Fruit fly (Drosophila melanogaster) ovary, adult (tissue): ENCODE measurements around the gene Nse4.

Experiments used
- CG17801 ChIP-seq: fragments of 200-800 bp; optimal IDR thresholded peaks from 2 replicates; lab custom pipeline; 2019; ENCODE audit warnings: missing biosample characterization, mild to moderate bottlenecking, missing genetic modification characterization, moderate library complexity; ENCODE audit not compliant: partially characterized antibody

The Nse4 gene

dm6 chr2L:10439174-10439573 is at the start of gene Nse4:
Nse4 (plus strand) TSS chr2L:10439440.
- TF ChIP-seq CG17801 (GFP tag; lab: Kevin White, UChicago): peak; percentile 31

- TF ChIP-seq CG17801 (GFP tag; lab: Kevin White, UChicago): no peak
Measured at dm6 chr2L:10393467-10393866, 45.8 kb upstream of the Nse4 start.

DNA sequence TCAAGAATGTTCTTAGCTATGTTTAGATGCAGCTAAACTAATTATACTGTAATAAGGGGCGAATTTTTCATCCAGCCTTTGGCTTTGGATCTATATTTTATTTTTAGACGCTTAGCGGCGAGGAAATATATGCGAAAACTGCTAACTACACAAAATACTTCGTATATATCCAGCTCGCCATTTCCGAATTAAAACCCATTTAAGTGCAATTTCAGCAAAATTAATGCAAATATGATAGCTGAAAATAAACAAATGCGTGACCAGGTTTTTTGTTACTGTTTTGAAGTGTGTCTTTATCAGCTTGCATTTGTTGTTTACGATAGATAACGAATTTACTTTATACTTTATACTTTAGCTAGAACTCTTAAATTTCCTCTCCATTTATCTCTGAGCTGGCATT is 44.2 kb upstream of the Nse4 start:
- TF ChIP-seq CG17801 (GFP tag; lab: Kevin White, UChicago): peak; percentile 8

- TF ChIP-seq CG17801 (GFP tag; lab: Kevin White, UChicago): no peak
Measured at dm6 chr2L:10395642-10396487, 43.4 kb upstream of the Nse4 start, which contains the start of gene Mdh1. Mdh1 (minus strand) TSS chr2L:10396332.

DNA sequence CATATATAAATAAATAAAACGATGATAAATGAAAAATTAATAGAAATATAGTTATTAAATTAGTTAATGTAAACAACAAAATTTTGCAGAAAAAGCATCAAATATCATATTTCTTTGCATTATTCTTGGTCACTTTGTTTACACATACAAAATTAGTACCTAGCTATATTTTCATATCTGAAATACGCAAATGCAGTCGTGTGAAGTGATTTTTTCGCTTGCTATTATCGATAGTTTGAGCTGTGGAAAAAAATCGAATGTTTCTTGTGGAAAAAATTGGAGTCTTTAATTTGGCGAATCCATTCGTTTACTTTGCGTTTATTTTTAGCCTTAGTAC is 42.8 kb upstream of the Nse4 start, which contains the start of gene Cnot4:
Cnot4 (plus strand) TSS at position 229 of the 337 bp plus-strand sequence.
- peak; percentile 4 for TF ChIP-seq CG17801 (GFP tag; lab: Kevin White, UChicago)

DNA sequence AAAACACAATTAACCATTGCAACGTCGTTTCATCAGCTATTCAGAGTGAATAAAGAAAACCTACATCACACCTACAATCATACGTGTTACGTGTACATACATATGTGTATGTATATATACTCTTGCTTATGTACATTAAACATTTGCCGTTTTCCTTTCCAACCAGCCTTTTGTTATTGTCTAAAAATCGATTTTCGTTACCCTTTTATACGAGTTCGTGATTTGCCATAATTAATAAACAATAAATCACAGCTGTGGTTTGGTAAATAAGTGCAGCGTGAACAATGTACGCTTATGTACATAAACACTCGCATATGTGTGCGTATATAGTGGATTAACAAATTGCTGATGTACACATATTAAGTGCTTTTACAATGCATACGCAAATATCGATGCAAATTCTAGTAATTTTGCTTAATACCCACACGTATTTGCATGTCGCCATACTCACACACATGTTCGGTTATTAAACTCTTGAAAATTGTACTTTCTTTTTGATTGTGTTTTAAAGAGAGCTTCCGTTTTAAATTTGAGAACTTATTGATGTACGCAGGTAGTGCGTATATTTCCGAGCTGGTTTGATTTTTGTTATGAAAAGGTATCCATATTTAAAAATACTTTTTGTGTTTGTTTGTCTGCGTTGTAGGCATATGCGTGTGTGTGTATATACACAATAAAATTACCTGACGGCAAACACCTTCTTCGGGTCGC is 42.2 kb upstream of the Nse4 start:
- no peak for TF ChIP-seq CG17801 (GFP tag; lab: Kevin White, UChicago)

dm6 chr2L:10403803-10404315 is 35.4 kb upstream of the Nse4 start:
- TF ChIP-seq CG17801 (GFP tag; lab: Kevin White, UChicago): no peak

DNA sequence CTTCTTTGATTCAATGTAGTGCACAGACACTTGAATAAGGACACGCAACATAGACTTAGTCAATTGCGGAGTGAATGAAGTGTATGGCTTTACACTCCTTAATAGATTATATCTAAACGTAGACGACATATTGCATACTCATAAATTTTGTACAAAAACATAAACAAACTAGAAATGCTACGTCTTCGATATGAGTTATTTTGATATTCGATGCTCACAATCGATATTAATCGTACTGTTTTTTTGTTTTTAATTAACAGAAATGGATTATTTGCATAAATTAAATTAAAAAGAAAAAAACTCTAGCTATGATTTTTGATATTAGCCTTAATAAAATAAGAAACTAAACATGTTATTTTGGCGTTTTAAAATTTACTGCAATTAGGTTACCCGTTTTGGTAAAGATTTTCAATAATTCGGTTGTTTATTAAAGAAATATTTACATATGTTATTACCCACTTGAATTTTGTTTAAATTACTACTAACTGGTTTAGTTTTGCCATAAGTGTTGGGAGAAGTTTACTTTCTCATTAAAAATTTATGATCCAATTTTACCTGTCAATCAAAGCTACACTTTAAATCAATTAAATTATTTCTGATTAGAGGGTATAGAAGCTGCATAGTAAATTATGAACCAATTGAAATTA is 34.1 kb upstream of the Nse4 start, which contains the start of the genes CG17768, LSm-4 and Ir31a:
CG17768 (minus strand) TSS at position 196 of the 647 bp plus-strand sequence.
LSm-4 (minus strand) TSS at position 196 of the 647 bp plus-strand sequence.
Ir31a (plus strand) TSS at position 558 of the 647 bp plus-strand sequence.
- TF ChIP-seq CG17801 (GFP tag; lab: Kevin White, UChicago): no peak

- TF ChIP-seq CG17801 (GFP tag; lab: Kevin White, UChicago): peak; percentile 83
Measured at dm6 chr2L:10408122-10408576, 31.1 kb upstream of the Nse4 start, which contains the start of the genes Ip259 and RpS27A. Ip259 (plus strand) TSS chr2L:10408352. RpS27A (plus strand) TSS chr2L:10408352.

- TF ChIP-seq CG17801 (GFP tag; lab: Kevin White, UChicago): no peak
Measured at dm6 chr2L:10413251-10414127, 25.8 kb upstream of the Nse4 start, which contains the start of the genes CG5355 and Klp31E. CG5355 (minus strand) TSS chr2L:10413463. Klp31E (plus strand) TSS chr2L:10414017.

DNA sequence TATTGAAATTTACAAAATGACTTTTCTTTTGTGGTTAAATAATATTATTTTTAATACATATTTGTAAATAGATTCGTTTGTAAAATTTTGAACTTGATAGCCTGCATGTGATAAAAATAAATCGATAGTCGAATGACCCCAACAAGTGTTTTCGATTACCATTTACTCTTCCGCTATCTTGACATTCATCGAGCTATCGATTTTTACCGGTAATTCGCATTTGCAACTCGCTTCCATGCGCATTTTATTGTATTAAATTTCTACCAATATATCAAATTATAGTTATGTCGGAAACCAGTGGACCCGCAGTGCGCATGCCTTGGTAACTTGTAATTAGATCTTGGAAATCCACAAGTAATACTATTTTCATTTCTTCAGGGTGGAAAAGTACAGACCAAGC is 20.3 kb upstream of the Nse4 start, which contains the start of gene RfC3:
RfC3 (plus strand) TSS at position 210 of the 400 bp plus-strand sequence.
- TF ChIP-seq CG17801 (GFP tag; lab: Kevin White, UChicago): no peak

DNA sequence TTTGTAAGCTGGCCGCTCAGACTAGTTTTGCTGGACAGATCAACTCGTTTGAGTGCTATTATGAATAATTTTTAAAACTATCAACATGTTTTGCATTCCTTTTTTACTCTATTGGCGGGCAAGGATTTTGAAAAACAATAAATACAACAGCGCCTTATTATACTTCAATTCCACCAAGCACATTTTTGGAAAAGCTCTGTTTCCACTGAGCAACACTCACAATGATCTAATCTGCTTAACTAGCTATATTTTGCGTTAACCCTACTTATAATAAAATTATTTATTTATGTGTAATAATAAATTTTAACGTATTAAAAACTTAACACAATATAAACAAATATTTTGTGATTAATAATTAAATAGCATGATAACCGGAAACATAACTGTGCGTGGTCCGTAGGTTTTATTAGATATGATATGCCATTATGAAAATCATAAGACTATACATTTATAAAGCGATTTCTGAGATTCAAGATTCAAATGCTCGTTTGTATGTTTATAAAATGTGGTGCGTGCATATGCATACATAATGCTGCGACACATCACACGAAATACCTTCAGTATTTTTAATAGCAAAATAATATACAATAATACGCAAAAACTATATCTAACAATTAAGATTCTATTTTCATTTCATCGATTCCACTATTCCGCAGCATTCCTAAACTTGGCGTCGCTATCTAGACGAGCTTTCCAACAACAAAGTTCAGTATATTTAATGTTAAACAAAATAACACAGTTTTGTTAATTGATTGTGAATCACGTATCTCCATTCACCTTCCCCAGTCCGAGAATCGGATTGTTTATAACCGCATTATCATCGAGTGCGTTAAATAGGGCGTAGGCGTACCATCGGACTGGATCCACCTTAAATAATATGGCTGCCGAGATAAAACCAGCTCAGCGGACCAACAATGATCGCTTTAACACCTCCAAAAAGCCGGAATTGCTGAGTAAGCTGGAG is 16.3 kb upstream of the Nse4 start, which contains the start of the genes pie and Wdfy2:
pie (minus strand) TSS at position 138 of the 964 bp plus-strand sequence.
Wdfy2 (plus strand) TSS at position 649 of the 964 bp plus-strand sequence.
- no peak for TF ChIP-seq CG17801 (GFP tag; lab: Kevin White, UChicago)
